Worm (Caenorhabditis elegans) whole organism, late embryonic: ENCODE measurements around the gene Y60A9A.1.

ENCODE experiments used
- ama-1 ChIP-seq: fragments of 150-350 bp; optimal IDR thresholded peaks from 2 replicates; lab custom pipeline; 2014
- ceh-18 ChIP-seq: sonication (generic microtip); optimal IDR thresholded peaks from 2 replicates; lab custom pipeline; 2016; ENCODE audit warnings: missing genetic modification characterization, missing compliant biosample characterization
- fkh-10 ChIP-seq: fragments of 150-350 bp; optimal IDR thresholded peaks from 2 replicates; lab custom pipeline; 2014; ENCODE audit warnings: missing biosample characterization, missing genetic modification reagents, missing genetic modification characterization
- nfya-1 ChIP-seq: sonication (generic microtip); optimal IDR thresholded peaks from 2 replicates; lab custom pipeline; 2017; ENCODE audit warnings: missing genetic modification characterization, mild to moderate bottlenecking, missing compliant biosample characterization, antibody characterized with exemption, moderate library complexity
- nhr-11 ChIP-seq: fragments of 150-350 bp; optimal IDR thresholded peaks from 2 replicates; lab custom pipeline; 2014; ENCODE audit warnings: missing biosample characterization, missing genetic modification characterization
- pha-4 ChIP-seq: fragments of 150-350 bp; optimal IDR thresholded peaks from 2 replicates; lab custom pipeline; 2018; ENCODE audit warnings: missing biosample characterization, missing genetic modification reagents, missing genetic modification characterization
- tbx-2 ChIP-seq: sonication (generic microtip); optimal IDR thresholded peaks from 2 replicates; lab custom pipeline; 2016; ENCODE audit warnings: missing genetic modification characterization, missing compliant biosample characterization
- unc-3 ChIP-seq, 2 experiments: fragments of 200-800 bp in 1 of 2; sonication (Bioruptor generic) in 1 of 2; sonication (generic microtip) in 1 of 2; conservative IDR thresholded peaks in 1 of 2; optimal IDR thresholded peaks in 1 of 2; 2 replicates each; pipeline versions ENCODE4 v1.3.6 to Lab custom; 2016 to 2022; ENCODE audit warnings: missing compliant biosample characterization in 2 of 2, missing genetic modification characterization in 2 of 2, missing genetic modification reagents in 1 of 2
- zip-5 ChIP-seq: sonication (generic microtip); optimal IDR thresholded peaks from 2 replicates; lab custom pipeline; 2016; ENCODE audit warnings: missing genetic modification characterization, missing compliant biosample characterization

DNA sequence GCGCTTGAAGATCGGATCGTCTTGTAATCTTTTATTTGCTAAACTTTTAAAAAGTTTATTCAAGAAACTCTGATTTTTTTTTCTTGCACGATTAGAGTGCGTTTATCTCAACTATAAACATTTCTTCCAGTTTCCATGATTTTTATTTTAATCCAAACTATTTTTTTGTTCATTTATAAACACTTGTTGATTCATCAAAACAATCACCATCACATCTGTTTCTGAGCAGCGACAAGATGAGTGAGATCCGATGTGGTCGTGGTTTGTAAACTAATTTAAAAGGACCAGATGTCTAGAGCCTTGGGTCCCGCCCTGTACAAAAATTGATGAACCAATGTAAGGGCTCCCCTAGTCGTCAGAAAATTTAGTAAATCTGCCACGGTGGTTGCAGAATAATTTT lies 24.2 kb upstream of the Y60A9A.1 start:
- TF ChIP-seq tbx-2 (tag; lab: Kevin White, UChicago) (no peak), fkh-10 (GFP tag; lab: Kevin White, UChicago) (no peak), zip-5 (tag; lab: Kevin White, UChicago) (no peak), ceh-18 (tag; lab: Kevin White, UChicago) (no peak), ama-1 (lab: Kevin White, UChicago) (no peak), nhr-11 (tag; lab: Kevin White, UChicago) (no peak), pha-4 (tag; lab: Kevin White, UChicago) (no peak), unc-3 (GFP tag; conservative IDR thresholded peaks at IDR 0.05; lab: Robert Waterston, UW) (no peak), unc-3 (tag; optimal IDR thresholded peaks at IDR 0.05; lab: Kevin White, UChicago) (no peak), nfya-1 (tag; lab: Kevin White, UChicago) (no peak)
